Worm (Caenorhabditis elegans): ENCODE results near the gene math-22.
A peak's percentile ranks its signal among the peaks of the same experiment; 100 is the strongest.
"Not testable (repeated sequence)": the region's sequence is repeated elsewhere in the genome, so short reads cannot be mapped to it uniquely, and the experiment has no call there.

Gene math-22

ce11 chrII:1948393-1948792 is 43.2 kb downstream of the math-22 start, which contains the start of gene ZK250.2:
Gene ZK250.2 (plus strand): TSS chrII:1948693.
- not testable (repeated sequence) for TF ChIP-seq nhr-23 (tag; optimal IDR thresholded peaks at IDR 0.05); ztf-11 (tag; optimal IDR thresholded peaks at IDR 0.05); sma-3 (GFP tag; optimal IDR thresholded peaks at IDR 0.05)

- TF ChIP-seq lsy-2 (tag; optimal IDR thresholded peaks at IDR 0.05) (no peak), ztf-11 (tag; optimal IDR thresholded peaks at IDR 0.05) (no peak), lin-13 (GFP tag; optimal IDR thresholded peaks at IDR 0.05) (no peak), mbf-1 (tag; optimal IDR thresholded peaks at IDR 0.05) (no peak), ceh-82 (tag; optimal IDR thresholded peaks at IDR 0.05) (no peak), mab-5 (tag; optimal IDR thresholded peaks at IDR 0.05) (no peak), ceh-16 (tag; optimal IDR thresholded peaks at IDR 0.05) (no peak), egl-27 (tag; optimal IDR thresholded peaks at IDR 0.05) (peak; percentile 9), ztf-1 (GFP tag; conservative IDR thresholded peaks at IDR 0.05) (no peak), ztf-4 (tag; optimal IDR thresholded peaks at IDR 0.05) (no peak), nhr-129 (tag; optimal IDR thresholded peaks at IDR 0.05) (no peak), mdl-1 (tag; optimal IDR thresholded peaks at IDR 0.05) (no peak), sma-3 (GFP tag; optimal IDR thresholded peaks at IDR 0.05) (peak; percentile 10), crh-2 (tag; optimal IDR thresholded peaks at IDR 0.05) (peak; percentile 12), aly-2 (tag; optimal IDR thresholded peaks at IDR 0.05) (no peak), fos-1 (tag; optimal IDR thresholded peaks at IDR 0.05) (peak; percentile 86), sma-9 (GFP tag; optimal IDR thresholded peaks at IDR 0.05) (peak; percentile 72), sma-9 (tag; optimal IDR thresholded peaks at IDR 0.05) (no peak), blmp-1 (tag; optimal IDR thresholded peaks at IDR 0.05; ENCODE audit: insufficient read depth) (no peak), nhr-21 (tag; optimal IDR thresholded peaks at IDR 0.05) (no peak)
Measured at ce11 chrII:1949119-1949518, 43.9 kb downstream of the math-22 start.

ce11 chrII:1955568-1955967 is 50.4 kb downstream of the math-22 start, which contains the start of gene math-49:
Gene math-49 (minus strand): TSS chrII:1955668.
- TF ChIP-seq unc-62 (GFP tag; optimal IDR thresholded peaks at IDR 0.05); ztf-1 (GFP tag; conservative IDR thresholded peaks at IDR 0.05); lin-39 (tag; optimal IDR thresholded peaks at IDR 0.05): not testable (repeated sequence)
